Fruit fly (Drosophila melanogaster): ENCODE measurements around the gene CG32079.

dm6 chr3L:11049414-11049813, 24.1 kb downstream of the CG32079 start:
- no peak for TF ChIP-seq usp (GFP tag; optimal IDR thresholded peaks at IDR 0.05)
- TF ChIP-seq psq (optimal IDR thresholded peaks at IDR 0.05) = no peak

All from whole organism.